Fruit fly (Drosophila melanogaster): ENCODE measurements around the gene CG31301.
A peak's percentile ranks its signal among the peaks of the same experiment; 100 is the strongest.

Gene CG31301

dm6 chr3R:15328083-15328779 lies 17.8 kb upstream of the CG31301 start, which contains the start of the genes CG6236 and ea (continued):
- TF ChIP-seq CG9797 (GFP tag; optimal IDR thresholded peaks at IDR 0.05) = peak; percentile 65
- TF ChIP-seq E2f2 (GFP tag; IDR thresholded peaks at IDR 0.05) = peak; percentile 40
- TF ChIP-seq CG18262 (tag; optimal IDR thresholded peaks at IDR 0.05) = no peak
- no peak for TF ChIP-seq D19B (GFP tag; optimal IDR thresholded peaks at IDR 0.05)
- no peak for TF ChIP-seq Antp (GFP tag; optimal IDR thresholded peaks at IDR 0.05)
- no peak for TF ChIP-seq CG11085 (GFP tag; IDR thresholded peaks at IDR 0.05)
- TF ChIP-seq sima (GFP tag; optimal IDR thresholded peaks at IDR 0.05) = no peak
- TF ChIP-seq Bteb2 (GFP tag; optimal IDR thresholded peaks at IDR 0.05) = no peak
- TF ChIP-seq stwl (tag; optimal IDR thresholded peaks at IDR 0.05) = no peak
- TF ChIP-seq Sry-δ (GFP tag; optimal IDR thresholded peaks at IDR 0.05) = peak; percentile 30
- TF ChIP-seq HLHmδ (GFP tag; optimal IDR thresholded peaks at IDR 0.05) = no peak
- TF ChIP-seq ac (GFP tag; optimal IDR thresholded peaks at IDR 0.05) = no peak
- no peak for TF ChIP-seq CG17328 (GFP tag; IDR thresholded peaks at IDR 0.05)
- no peak for TF ChIP-seq ttk (GFP tag; IDR thresholded peaks at IDR 0.05)
- no peak for TF ChIP-seq Spps (tag; optimal IDR thresholded peaks at IDR 0.05)
- TF ChIP-seq Sin3A (optimal IDR thresholded peaks at IDR 0.05) = peak; percentile 30
- no peak for TF ChIP-seq CG3163 (GFP tag; optimal IDR thresholded peaks at IDR 0.05)
- TF ChIP-seq CG2712 (tag; optimal IDR thresholded peaks at IDR 0.05) = no peak
- no peak for TF ChIP-seq zfh1 (GFP tag; IDR thresholded peaks at IDR 0.05)
- TF ChIP-seq CG6689 (GFP tag; IDR thresholded peaks at IDR 0.05) = no peak
- TF ChIP-seq CG4730 (GFP tag; IDR thresholded peaks at IDR 0.05) = no peak
- TF ChIP-seq gfzf (GFP tag; optimal IDR thresholded peaks at IDR 0.05) = peak; percentile 78
- no peak for TF ChIP-seq CG4424 (GFP tag; optimal IDR thresholded peaks at IDR 0.05)
- no peak for TF ChIP-seq CG7556 (GFP tag; optimal IDR thresholded peaks at IDR 0.05)
- TF ChIP-seq Taf1 (GFP tag; IDR thresholded peaks at IDR 0.05) = no peak
- no peak for TF ChIP-seq CG18764 (GFP tag; optimal IDR thresholded peaks at IDR 0.05)
- peak; percentile 36 for TF ChIP-seq CG17186 (GFP tag; optimal IDR thresholded peaks at IDR 0.05)
- TF ChIP-seq Atf-2 (GFP tag; optimal IDR thresholded peaks at IDR 0.05) = no peak
- peak; percentile 9 for TF ChIP-seq CG6854 (GFP tag; optimal IDR thresholded peaks at IDR 0.05)
- TF ChIP-seq CG6254 (GFP tag; optimal IDR thresholded peaks at IDR 0.05) = no peak
- no peak for TF ChIP-seq CG15073 (GFP tag; optimal IDR thresholded peaks at IDR 0.05)
- no peak for TF ChIP-seq pita (GFP tag; optimal IDR thresholded peaks at IDR 0.05)
- peak; percentile 62 for TF ChIP-seq CG15514 (GFP tag; optimal IDR thresholded peaks at IDR 0.05)
- no peak for TF ChIP-seq CG2199 (GFP tag; IDR thresholded peaks at IDR 0.05)
- no peak for TF ChIP-seq CG2129 (GFP tag; IDR thresholded peaks at IDR 0.05; ENCODE audit: partially characterized antibody)
- no peak for TF ChIP-seq D (optimal IDR thresholded peaks at IDR 0.05)
- no peak for TF ChIP-seq D (GFP tag; optimal IDR thresholded peaks at IDR 0.05)
- peak; percentile 79 for TF ChIP-seq pzg (GFP tag; optimal IDR thresholded peaks at IDR 0.05)
- peak; percentile 4 for TF ChIP-seq CG1603 (tag; optimal IDR thresholded peaks at IDR 0.05)
- TF ChIP-seq CG13624 (GFP tag; optimal IDR thresholded peaks at IDR 0.05) = peak; percentile 61
- no peak for TF ChIP-seq CG1792 (GFP tag; optimal IDR thresholded peaks at IDR 0.05)
- TF ChIP-seq CG6175 (GFP tag; IDR thresholded peaks at IDR 0.05) = no peak
- no peak for TF ChIP-seq CG1233 (GFP tag; optimal IDR thresholded peaks at IDR 0.05)
